Worm (Caenorhabditis elegans) whole organism, L4 larva: ENCODE results near the gene F59G1.4.

Experiments
- D1046.2 ChIP-seq: fragments of 200-800 bp; sonication (Bioruptor generic); IDR thresholded peaks from 2 replicates; pipeline ENCODE4 v1.3.6; 2022; ENCODE audit warnings: missing genetic modification characterization, missing compliant biosample characterization
- F44E2.7 ChIP-seq: fragments of 200-800 bp; sonication (Bioruptor generic); IDR thresholded peaks from 2 replicates; pipeline ENCODE4 v2.1.2; 2022; ENCODE audit warnings: missing genetic modification characterization, missing compliant biosample characterization
- T20F7.1 ChIP-seq: fragments of 200-800 bp; sonication (Bioruptor generic); optimal IDR thresholded peaks from 2 replicates; lab custom pipeline; 2018; ENCODE audit warnings: mild to moderate bottlenecking, missing genetic modification characterization, missing compliant biosample characterization
- Y48G9A.11 ChIP-seq: fragments of 200-800 bp; sonication (Bioruptor generic); IDR thresholded peaks from 2 replicates; pipeline ENCODE4 v1.3.6; 2022; ENCODE audit warnings: missing genetic modification reagents, missing genetic modification characterization, missing compliant biosample characterization
- aha-1 ChIP-seq: fragments of 150-350 bp; peaks from one replicate; lab custom pipeline; 2014; ENCODE audit warnings: missing biosample characterization, missing genetic modification characterization
- ama-1 ChIP-seq: fragments of 150-350 bp; optimal IDR thresholded peaks from 2 replicates; lab custom pipeline; 2014; ENCODE audit warnings: inconsistent platforms, mixed read lengths
- ceh-28 ChIP-seq: fragments of 150-350 bp; optimal IDR thresholded peaks from 2 replicates; lab custom pipeline; 2014; ENCODE audit warnings: missing biosample characterization, missing genetic modification reagents, missing genetic modification characterization
- ceh-32 ChIP-seq: sonication (generic microtip); optimal IDR thresholded peaks from 2 replicates; lab custom pipeline; 2016; ENCODE audit warnings: mild to moderate bottlenecking, missing genetic modification characterization, missing compliant biosample characterization; ENCODE audit not compliant: poor library complexity
- daf-16 ChIP-seq, 3 experiments: sonication (generic microtip); optimal IDR thresholded peaks; 2 replicates each; lab custom pipeline; 2016 to 2017; ENCODE audit warnings: missing genetic modification characterization in 3 of 3, missing genetic modification reagents in 3 of 3, mild to moderate bottlenecking in 2 of 3, missing compliant biosample characterization in 2 of 3, missing biosample characterization in 1 of 3, moderate library complexity in 1 of 3
- dmd-6 ChIP-seq: fragments of 200-800 bp; sonication (Bioruptor generic); IDR thresholded peaks from 2 replicates; pipeline ENCODE4 v1.3.6; 2022; ENCODE audit warnings: missing genetic modification reagents, missing genetic modification characterization, missing compliant biosample characterization
- dmd-8 ChIP-seq: fragments of 200-800 bp; sonication (Bioruptor generic); IDR thresholded peaks from 2 replicates; pipeline ENCODE4 v1.3.6; 2022; ENCODE audit warnings: missing genetic modification characterization, missing compliant biosample characterization
- dve-1 ChIP-seq: sonication (generic microtip); optimal IDR thresholded peaks from 2 replicates; lab custom pipeline; 2017; ENCODE audit warnings: antibody characterized with exemption, mild to moderate bottlenecking, missing genetic modification characterization, missing compliant biosample characterization; ENCODE audit not compliant: insufficient read depth
- egl-27 ChIP-seq: sonication (generic microtip); optimal IDR thresholded peaks from 3 replicates; lab custom pipeline; 2017; ENCODE audit warnings: missing biosample characterization, missing genetic modification reagents, missing genetic modification characterization
- egl-43 ChIP-seq: fragments of 200-800 bp; sonication (Bioruptor generic); IDR thresholded peaks from 2 replicates; pipeline ENCODE4 v1.3.6; 2022; ENCODE audit warnings: missing genetic modification reagents, missing genetic modification characterization, missing compliant biosample characterization
- hif-1 ChIP-seq, 2 experiments: sonication (generic microtip); optimal IDR thresholded peaks; 2 replicates each; lab custom pipeline; 2016 to 2017; ENCODE audit warnings: missing compliant biosample characterization in 2 of 2, missing genetic modification characterization in 2 of 2, missing genetic modification reagents in 2 of 2, missing genotype in 2 of 2, mild to moderate bottlenecking in 1 of 2
- hlh-11 ChIP-seq: fragments of 200-800 bp; sonication (Bioruptor generic); optimal IDR thresholded peaks from 2 replicates; lab custom pipeline; 2018; ENCODE audit warnings: mild to moderate bottlenecking, missing genetic modification characterization, missing compliant biosample characterization
- jun-1 ChIP-seq: fragments of 150-350 bp; optimal IDR thresholded peaks from 2 replicates; lab custom pipeline; 2014; ENCODE audit warnings: missing biosample characterization, missing genetic modification reagents, missing genetic modification characterization
- lin-38 ChIP-seq: fragments of 200-800 bp; sonication (Bioruptor generic); IDR thresholded peaks from 2 replicates; pipeline ENCODE4 v1.3.6; 2022; ENCODE audit warnings: missing genetic modification reagents, missing genetic modification characterization, missing compliant biosample characterization
- lsy-2 ChIP-seq, 2 experiments: fragments of 150-350 bp in 1 of 2; sonication (generic microtip) in 1 of 2; optimal IDR thresholded peaks; 2 replicates each; lab custom pipeline; 2014 to 2017; ENCODE audit warnings: missing biosample characterization in 2 of 2, missing genetic modification characterization in 2 of 2
- madf-5 ChIP-seq, 2 experiments: fragments of 200-800 bp; sonication (Bioruptor generic); IDR thresholded peaks; 2 replicates each; pipeline ENCODE4 v1.3.6; 2022; ENCODE audit warnings: missing compliant biosample characterization in 2 of 2, missing genetic modification characterization in 2 of 2
- mdl-1 ChIP-seq, 2 experiments: fragments of 150-350 bp in 1 of 2; sonication (generic microtip) in 1 of 2; optimal IDR thresholded peaks; 2 replicates each; lab custom pipeline; 2014 to 2017; ENCODE audit warnings: missing biosample characterization in 2 of 2, missing genetic modification characterization in 2 of 2
- mep-1 ChIP-seq: fragments of 150-350 bp; sonication (generic microtip); optimal IDR thresholded peaks from 3 replicates; lab custom pipeline; 2014; ENCODE audit warnings: missing biosample characterization, missing genetic modification characterization
- mes-2 ChIP-seq: sonication (generic microtip); optimal IDR thresholded peaks from 2 replicates; lab custom pipeline; 2016; ENCODE audit warnings: missing genotype, mild to moderate bottlenecking, missing genetic modification characterization, missing compliant biosample characterization; ENCODE audit not compliant: poor library complexity, severe bottlenecking
- nhr-10 ChIP-seq: fragments of 150-350 bp; optimal IDR thresholded peaks from 2 replicates; lab custom pipeline; 2014; ENCODE audit warnings: missing biosample characterization, missing genetic modification characterization
- nhr-25 ChIP-seq: sonication (generic microtip); optimal IDR thresholded peaks from 2 replicates; lab custom pipeline; 2017; ENCODE audit warnings: missing genetic modification characterization, mild to moderate bottlenecking, missing compliant biosample characterization, antibody characterized with exemption, moderate library complexity, borderline replicate concordance; ENCODE audit not compliant: insufficient read depth
- nhr-28 ChIP-seq: fragments of 150-350 bp; optimal IDR thresholded peaks from 2 replicates; lab custom pipeline; 2014; ENCODE audit warnings: missing biosample characterization, missing genetic modification characterization
- nhr-42 ChIP-seq: fragments of 200-800 bp; sonication (Bioruptor generic); IDR thresholded peaks from 2 replicates; pipeline ENCODE4 v1.3.6; 2022; ENCODE audit warnings: missing genetic modification characterization, missing compliant biosample characterization
- nhr-77 ChIP-seq: fragments of 150-350 bp; optimal IDR thresholded peaks from 2 replicates; lab custom pipeline; 2014; ENCODE audit warnings: missing biosample characterization, missing genetic modification characterization
- pha-4 ChIP-seq, 2 experiments: fragments of 150-350 bp in 1 of 2; fragments of 200-800 bp in 1 of 2; sonication (Bioruptor generic) in 1 of 2; IDR thresholded peaks in 1 of 2; optimal IDR thresholded peaks in 1 of 2; 2 replicates each; pipeline versions ENCODE4 v1.3.6 to Lab custom; 2014 to 2022; ENCODE audit warnings: missing genetic modification characterization in 2 of 2, missing genetic modification reagents in 2 of 2, missing biosample characterization in 1 of 2, missing compliant biosample characterization in 1 of 2
- php-3 ChIP-seq: fragments of 200-800 bp; sonication (Bioruptor generic); IDR thresholded peaks from 2 replicates; pipeline ENCODE4 v1.3.6; 2022; ENCODE audit warnings: missing genetic modification reagents, missing genetic modification characterization, missing compliant biosample characterization
- pqm-1 ChIP-seq: sonication (generic microtip); optimal IDR thresholded peaks from 2 replicates; lab custom pipeline; 2017; ENCODE audit warnings: missing biosample characterization, missing genetic modification characterization
- rbr-2 ChIP-seq: sonication (generic microtip); optimal IDR thresholded peaks from 2 replicates; lab custom pipeline; 2016; ENCODE audit warnings: missing genotype, missing genetic modification characterization, missing compliant biosample characterization
- set-16 ChIP-seq: fragments of 200-800 bp; sonication (Bioruptor generic); IDR thresholded peaks from 2 replicates; pipeline ENCODE4 v1.3.6; 2022; ENCODE audit warnings: missing genetic modification reagents, missing genetic modification characterization, missing compliant biosample characterization
- snpc-4 ChIP-seq: fragments of 150-350 bp; optimal IDR thresholded peaks from 2 replicates; lab custom pipeline; 2014; ENCODE audit warnings: missing biosample characterization, missing genetic modification characterization
- spr-3 ChIP-seq: fragments of 200-800 bp; sonication (Bioruptor generic); optimal IDR thresholded peaks from 2 replicates; lab custom pipeline; 2018; ENCODE audit warnings: mild to moderate bottlenecking, missing genetic modification characterization, missing compliant biosample characterization
- tag-97 ChIP-seq: fragments of 200-800 bp; sonication (Bioruptor generic); IDR thresholded peaks from 2 replicates; pipeline ENCODE4 v1.3.6; 2022; ENCODE audit warnings: missing genetic modification characterization, missing compliant biosample characterization
- tra-1 ChIP-seq: fragments of 200-800 bp; sonication (Bioruptor generic); IDR thresholded peaks from 2 replicates; pipeline ENCODE4 v1.3.6; 2022; ENCODE audit warnings: missing genetic modification reagents, missing genetic modification characterization, missing compliant biosample characterization
- unc-62 ChIP-seq, 3 experiments: fragments of 150-350 bp in 1 of 3; sonication (generic microtip); optimal IDR thresholded peaks in 2 of 3; peaks in 1 of 3; 1 replicate in 1 of 3; 2 replicates in 2 of 3; lab custom pipeline; 2014 to 2017; ENCODE audit warnings: missing biosample characterization in 3 of 3, missing genetic modification characterization in 3 of 3, missing genetic modification reagents in 3 of 3, missing genotype in 1 of 3
- zfp-2 ChIP-seq: sonication (generic microtip); optimal IDR thresholded peaks from 2 replicates; lab custom pipeline; 2016; ENCODE audit warnings: mild to moderate bottlenecking, missing genetic modification characterization, missing compliant biosample characterization
- zip-11 ChIP-seq: fragments of 200-800 bp; sonication (Bioruptor generic); IDR thresholded peaks from 2 replicates; pipeline ENCODE4 v1.3.6; 2022; ENCODE audit warnings: missing genetic modification characterization, missing compliant biosample characterization
- zip-2 ChIP-seq: fragments of 150-350 bp; optimal IDR thresholded peaks from 2 replicates; lab custom pipeline; 2014; ENCODE audit warnings: missing biosample characterization, missing genetic modification characterization
- ztf-11 ChIP-seq: fragments of 150-350 bp; optimal IDR thresholded peaks from 2 replicates; lab custom pipeline; 2014; ENCODE audit warnings: missing biosample characterization, missing genetic modification characterization

The F59G1.4 gene

ce11 chrII:5911939-5912523 lies 16.1 kb downstream of the F59G1.4 start (continued):
- TF ChIP-seq ztf-11 (tag; lab: Kevin White, UChicago) = no peak
- no peak for TF ChIP-seq spr-3 (GFP tag; lab: Kevin White, UChicago)
- TF ChIP-seq rbr-2 (tag; lab: Kevin White, UChicago) = no peak
- TF ChIP-seq ceh-28 (tag; lab: Kevin White, UChicago) = no peak
- TF ChIP-seq zip-2 (tag; lab: Kevin White, UChicago) = no peak
- TF ChIP-seq egl-43 (GFP tag; lab: Robert Waterston, UW) = no peak
- no peak for TF ChIP-seq zfp-2 (tag; lab: Kevin White, UChicago)
- 0 out of 2 replicates have a peak, but pooled peaks have one; percentile 55 for TF ChIP-seq tra-1 (GFP tag; lab: Robert Waterston, UW)
- no peak for TF ChIP-seq egl-27
- no peak for TF ChIP-seq php-3
- no peak for TF ChIP-seq set-16
- TF ChIP-seq jun-1 = no peak
- no peak for TF ChIP-seq ama-1 (lab: Kevin White, UChicago)
- no peak for TF ChIP-seq nhr-10 (tag; lab: Kevin White, UChicago)
- no peak for TF ChIP-seq tag-97 (GFP tag; lab: Robert Waterston, UW)
- TF ChIP-seq, all 104 proteins: peak for 21

DNA sequence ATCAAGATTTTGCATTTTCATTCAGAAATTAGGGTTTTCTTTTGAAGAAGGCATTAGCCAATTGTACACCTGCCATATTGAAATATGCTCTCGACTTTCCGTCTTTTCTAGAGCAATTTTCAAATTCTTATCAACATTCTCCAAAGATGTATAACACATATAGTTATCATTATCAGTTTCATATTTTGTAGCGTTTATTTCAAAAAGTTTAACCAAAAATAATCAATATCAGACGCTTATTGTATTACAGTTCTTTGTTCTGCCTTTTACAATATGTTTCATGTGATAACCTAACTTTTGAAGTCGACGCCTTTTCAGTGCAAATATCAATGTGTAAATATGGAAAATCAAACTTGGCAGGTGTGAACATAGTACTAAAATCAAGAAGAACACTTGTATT lies 17.9 kb downstream of the F59G1.4 start:
- TF ChIP-seq pqm-1 (tag; lab: Kevin White, UChicago) (peak; percentile 11), mep-1 (tag; lab: Kevin White, UChicago) (peak; percentile 36), nhr-28 (peak; percentile 83), zip-11 (GFP tag; lab: Robert Waterston, UW) (no peak), nhr-77 (peak; percentile 43), daf-16 (GFP tag; optimal IDR thresholded peaks at IDR 0.05; lab: Kevin White, UChicago) (no peak), daf-16 (tag; optimal IDR thresholded peaks at IDR 0.05; lab: Kevin White, UChicago) (peak; percentile 34), T20F7.1 (GFP tag; lab: Kevin White, UChicago) (peak; percentile 11), ceh-32 (tag; lab: Kevin White, UChicago) (no peak), dve-1 (tag; lab: Kevin White, UChicago) (peak; percentile 58), hlh-11 (tag; lab: Kevin White, UChicago) (peak; percentile 41)

DNA sequence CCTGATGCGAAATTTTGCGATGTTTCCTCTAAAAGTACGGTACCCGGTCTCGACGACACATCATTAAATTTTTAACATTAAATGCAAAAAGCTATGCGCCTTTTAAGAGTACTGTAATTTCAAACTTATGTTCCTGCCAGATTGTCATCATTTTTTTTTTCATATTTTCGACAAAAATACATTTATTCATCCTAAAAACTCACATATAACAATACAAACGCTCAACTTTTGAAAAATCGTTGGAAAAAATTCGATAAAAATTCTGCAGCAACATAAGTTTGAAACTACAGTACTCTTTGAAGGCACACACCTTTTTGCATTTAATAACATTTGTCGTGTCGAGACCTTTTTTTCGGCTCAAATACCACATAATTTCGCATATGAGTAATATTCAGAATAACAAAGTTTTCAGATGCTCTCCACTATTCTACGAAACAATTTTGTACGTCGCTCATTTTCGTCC lies 21.1 kb downstream of the F59G1.4 start, which contains the start of gene frh-1:
frh-1 (plus strand) TSS at position 413 of the 463 bp plus-strand sequence.
- TF ChIP-seq aha-1 (peak; percentile 72), lin-38 (GFP tag; lab: Robert Waterston, UW) (peak; percentile 35), snpc-4 (tag; lab: Kevin White, UChicago) (no peak), nhr-25 (tag; lab: Kevin White, UChicago) (no peak), D1046.2 (GFP tag; lab: Robert Waterston, UW) (no peak), lsy-2 (tag; optimal IDR thresholded peaks at IDR 0.05; lab: Kevin White, UChicago) (no peak), pha-4 (GFP tag; IDR thresholded peaks at IDR 0.05; lab: Robert Waterston, UW) (0 out of 2 replicates have a peak, but pooled peaks have one; percentile 38), pha-4 (tag; optimal IDR thresholded peaks at IDR 0.05; lab: Kevin White, UChicago) (no peak)

ce11 chrII:5918149-5918697 lies 22.3 kb downstream of the F59G1.4 start, which contains the start of gene ptp-2:
ptp-2 (plus strand) TSS chrII:5918647.
- TF ChIP-seq dmd-6 (GFP tag; lab: Robert Waterston, UW) (no peak), mdl-1 (tag; optimal IDR thresholded peaks at IDR 0.05; lab: Kevin White, UChicago) (no peak), ceh-28 (tag; lab: Kevin White, UChicago) (no peak), dmd-8 (GFP tag; lab: Robert Waterston, UW) (no peak), madf-5 (GFP tag; IDR thresholded peaks at IDR 0.05; lab: Robert Waterston, UW) (no peak), hlh-11 (tag; lab: Kevin White, UChicago) (no peak), lsy-2 (tag; optimal IDR thresholded peaks at IDR 0.05; lab: Kevin White, UChicago) (peak in 1 of 2 experiments; percentile 64), nhr-42 (GFP tag; lab: Robert Waterston, UW) (no peak), hif-1 (tag; optimal IDR thresholded peaks at IDR 0.05; lab: Kevin White, UChicago) (peak in 1 of 2 experiments; percentile 27), daf-16 (GFP tag; optimal IDR thresholded peaks at IDR 0.05; lab: Kevin White, UChicago) (no peak), daf-16 (tag; optimal IDR thresholded peaks at IDR 0.05; lab: Kevin White, UChicago) (peak; percentile 1), mes-2 (tag; lab: Kevin White, UChicago) (peak; percentile 65), T20F7.1 (GFP tag; lab: Kevin White, UChicago) (peak; percentile 96), mep-1 (tag; lab: Kevin White, UChicago) (peak; percentile 61), unc-62 (GFP tag; optimal IDR thresholded peaks at IDR 0.05 in 1 of 2; lab: Kevin White, UChicago) (peak in 1 of 2 experiments; percentile 70), unc-62 (tag; optimal IDR thresholded peaks at IDR 0.05; lab: Kevin White, UChicago) (no peak), Y48G9A.11 (GFP tag; lab: Robert Waterston, UW) (peak; percentile 93), lin-38 (GFP tag; lab: Robert Waterston, UW) (peak; percentile 45; the same call in 1 of the 2 replicates), F44E2.7 (GFP tag; lab: Robert Waterston, UW) (no peak)
